Fruit fly (Drosophila melanogaster): ENCODE data around the gene CG9331.

DNA sequence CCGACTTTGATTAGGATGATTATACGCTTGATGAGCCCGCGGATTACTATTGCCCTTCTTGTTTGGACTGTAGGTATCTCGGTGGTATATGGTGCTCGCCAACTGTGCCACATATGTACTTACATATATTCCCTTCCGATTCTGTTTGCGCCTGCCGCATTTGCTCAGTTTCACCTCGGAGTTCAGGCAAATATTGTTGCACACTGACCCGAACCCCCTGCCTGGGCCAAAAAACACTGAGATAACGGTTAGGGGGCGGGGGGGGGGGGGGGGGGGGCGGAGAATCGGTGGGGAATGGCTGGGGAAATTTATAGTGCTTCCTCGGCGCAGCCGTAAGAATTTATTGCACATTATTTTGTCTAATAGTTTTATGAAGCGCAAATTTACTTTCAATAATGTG is 46.7 kb upstream of the CG9331 start:
- TF ChIP-seq CG8478 (optimal IDR thresholded peaks at IDR 0.05) (no peak), CTCF (optimal IDR thresholded peaks at IDR 0.05) (no peak)

Measured in S2 (cell line).